Fruit fly (Drosophila melanogaster) whole organism, embryonic: Measurements from ENCODE around the gene Cp190.

ENCODE experiments used
- Atf6 ChIP-seq: fragments of 200-800 bp; sonication (Bioruptor generic); IDR thresholded peaks from 2 replicates; pipeline ENCODE4 v1.3.6; 2022; ENCODE audit warnings: missing biosample characterization, missing genetic modification characterization
- CG10543 ChIP-seq: fragments of 200-800 bp; sonication (Bioruptor generic); optimal IDR thresholded peaks from 3 replicates; lab custom pipeline; 2017; ENCODE audit warnings: missing biosample characterization, mild to moderate bottlenecking, missing genetic modification characterization, moderate library complexity
- CG1233 ChIP-seq: fragments of 200-800 bp; sonication (Bioruptor generic); optimal IDR thresholded peaks from 4 replicates; lab custom pipeline; 2018; ENCODE audit warnings: missing biosample characterization, mild to moderate bottlenecking, missing genetic modification characterization
- CG13894 ChIP-seq: fragments of 200-800 bp; sonication (Bioruptor generic); optimal IDR thresholded peaks from 3 replicates; lab custom pipeline; 2018; ENCODE audit warnings: missing biosample characterization, mild to moderate bottlenecking, missing genetic modification characterization, moderate library complexity
- CG16779 ChIP-seq: fragments of 200-800 bp; sonication (Bioruptor generic); IDR thresholded peaks from 2 replicates; pipeline ENCODE4 v1.3.6; 2022; ENCODE audit warnings: missing biosample characterization, missing genetic modification characterization
- CG18599 ChIP-seq: fragments of 200-800 bp; sonication (Bioruptor generic); optimal IDR thresholded peaks from 3 replicates; lab custom pipeline; 2017; ENCODE audit warnings: missing biosample characterization, missing genetic modification characterization, mild to moderate bottlenecking, moderate library complexity, missing genetic modification reagents
- CG18619 ChIP-seq: fragments of 200-800 bp; sonication (Bioruptor generic); optimal IDR thresholded peaks from 3 replicates; lab custom pipeline; 2017; ENCODE audit warnings: missing biosample characterization, mild to moderate bottlenecking, missing genetic modification characterization
- CG33557 ChIP-seq: fragments of 200-800 bp; sonication (Bioruptor generic); optimal IDR thresholded peaks from 2 replicates; lab custom pipeline; 2019; ENCODE audit warnings: missing biosample characterization, mild to moderate bottlenecking, missing genetic modification characterization, moderate library complexity
- CG43689 ChIP-seq: fragments of 200-800 bp; sonication (Bioruptor generic); IDR thresholded peaks from 2 replicates; pipeline ENCODE4 v1.3.6; 2022; ENCODE audit warnings: missing biosample characterization, missing genetic modification characterization
- CG4404 ChIP-seq: fragments of 200-800 bp; sonication (Bioruptor generic); IDR thresholded peaks from 2 replicates; pipeline ENCODE4 v1.3.6; 2022; ENCODE audit warnings: missing biosample characterization, missing genetic modification characterization
- CG6272 ChIP-seq: fragments of 200-800 bp; sonication (Bioruptor generic); IDR thresholded peaks from 2 replicates; pipeline ENCODE4 v1.3.6; 2022; ENCODE audit warnings: missing biosample characterization, missing genetic modification characterization
- CG8478 ChIP-seq: fragments of >200 bp; optimal IDR thresholded peaks from 2 replicates; lab custom pipeline; 2018
- CTCF ChIP-seq: fragments of 200-800 bp; sonication (Bioruptor generic); optimal IDR thresholded peaks from 2 replicates; lab custom pipeline; 2017; ENCODE audit warnings: missing biosample characterization, mild to moderate bottlenecking, missing genetic modification characterization, moderate library complexity
- Dad ChIP-seq: fragments of 200-800 bp; sonication (Bioruptor generic); optimal IDR thresholded peaks from 3 replicates; lab custom pipeline; 2016; ENCODE audit warnings: missing biosample characterization, missing genetic modification characterization
- Dp ChIP-seq: fragments of 200-800 bp; sonication (Bioruptor generic); optimal IDR thresholded peaks from 2 replicates; lab custom pipeline; 2018; ENCODE audit warnings: missing biosample characterization, mild to moderate bottlenecking, missing genetic modification characterization, moderate library complexity
- Dref ChIP-seq: fragments of 200-800 bp; sonication (Bioruptor generic); IDR thresholded peaks from 2 replicates; pipeline ENCODE4 v1.3.6; 2022; ENCODE audit warnings: missing biosample characterization, missing genetic modification characterization
- E2f2 ChIP-seq: fragments of 200-800 bp; sonication (Bioruptor generic); IDR thresholded peaks from 2 replicates; pipeline ENCODE4 v1.3.6; 2022; ENCODE audit warnings: missing biosample characterization, missing genetic modification characterization
- Elba2 ChIP-seq: fragments of 200-800 bp; sonication (Bioruptor generic); optimal IDR thresholded peaks from 3 replicates; lab custom pipeline; 2016; ENCODE audit warnings: missing biosample characterization, missing genetic modification characterization
- GATAe ChIP-seq: fragments of 200-800 bp; sonication (Bioruptor generic); conservative IDR thresholded peaks from 2 replicates; pipeline ENCODE4 v1.3.6; 2022; ENCODE audit warnings: missing biosample characterization, missing genetic modification characterization
- Kr ChIP-seq: fragments of 200-800 bp; sonication (Bioruptor generic); optimal IDR thresholded peaks from 2 replicates; lab custom pipeline; 2017; ENCODE audit warnings: missing biosample characterization, mild to moderate bottlenecking, missing genetic modification characterization
- MTF-1 ChIP-seq: fragments of 200-800 bp; sonication (Bioruptor generic); optimal IDR thresholded peaks from 2 replicates; lab custom pipeline; 2018; ENCODE audit warnings: missing biosample characterization, mild to moderate bottlenecking, missing genetic modification characterization, borderline replicate concordance
- Mes4 ChIP-seq: fragments of 200-800 bp; sonication (Bioruptor generic); optimal IDR thresholded peaks from 2 replicates; lab custom pipeline; 2016; ENCODE audit warnings: missing biosample characterization, missing genetic modification characterization
- Poxn ChIP-seq: fragments of 200-800 bp; sonication (Bioruptor generic); IDR thresholded peaks from 2 replicates; pipeline ENCODE4 v1.3.6; 2022; ENCODE audit warnings: missing biosample characterization, missing genetic modification characterization
- Sry-δ ChIP-seq: fragments of 200-800 bp; sonication (Bioruptor generic); optimal IDR thresholded peaks from 2 replicates; lab custom pipeline; 2016; ENCODE audit warnings: missing biosample characterization, missing genetic modification characterization
- Tbp ChIP-seq: fragments of >200 bp; optimal IDR thresholded peaks from 2 replicates; lab custom pipeline; 2018; ENCODE audit warnings: missing biosample characterization, missing genetic modification characterization
- YL-1 ChIP-seq: fragments of 200-800 bp; sonication (Bioruptor generic); optimal IDR thresholded peaks from 3 replicates; lab custom pipeline; 2017; ENCODE audit warnings: missing biosample characterization, mild to moderate bottlenecking, missing genetic modification characterization
- aop ChIP-seq: fragments of 200-800 bp; sonication (Bioruptor generic); IDR thresholded peaks from 2 replicates; pipeline ENCODE4 v1.3.6; 2022; ENCODE audit warnings: missing biosample characterization, missing genetic modification characterization
- chinmo ChIP-seq: fragments of 200-800 bp; sonication (Bioruptor generic); IDR thresholded peaks from 4 replicates; pipeline ENCODE4 v1.3.6; 2022; ENCODE audit warnings: missing biosample characterization, missing genetic modification characterization; ENCODE audit not compliant: partially characterized antibody
- dm ChIP-seq: fragments of 200-800 bp; sonication (Bioruptor generic); optimal IDR thresholded peaks from 3 replicates; lab custom pipeline; 2016; ENCODE audit warnings: missing biosample characterization, missing genetic modification characterization
- dpn ChIP-seq, 2 experiments: fragments of 200-800 bp; sonication (Bioruptor generic); optimal IDR thresholded peaks; 3 replicates each; lab custom pipeline; 2016; ENCODE audit warnings: missing biosample characterization in 2 of 2, missing genetic modification characterization in 2 of 2
- emc ChIP-seq: fragments of 200-800 bp; sonication (Bioruptor generic); optimal IDR thresholded peaks from 2 replicates; lab custom pipeline; 2016; ENCODE audit warnings: missing biosample characterization, missing genetic modification characterization
- fd3F ChIP-seq: fragments of 200-800 bp; sonication (Bioruptor generic); optimal IDR thresholded peaks from 2 replicates; lab custom pipeline; 2018; ENCODE audit warnings: missing biosample characterization, mild to moderate bottlenecking, missing genetic modification characterization, moderate library complexity
- gcm ChIP-seq: fragments of 200-800 bp; sonication (Bioruptor generic); optimal IDR thresholded peaks from 2 replicates; lab custom pipeline; 2019; ENCODE audit warnings: missing biosample characterization, mild to moderate bottlenecking, missing genetic modification characterization, moderate library complexity
- gt ChIP-seq: fragments of 200-800 bp; sonication (Bioruptor generic); IDR thresholded peaks from 2 replicates; pipeline ENCODE4 v1.3.6; 2022; ENCODE audit warnings: missing biosample characterization, missing genetic modification characterization
- her ChIP-seq: fragments of 200-800 bp; sonication (Bioruptor generic); optimal IDR thresholded peaks from 2 replicates; lab custom pipeline; 2016; ENCODE audit warnings: missing biosample characterization, missing genetic modification characterization
- hkb ChIP-seq, 2 experiments: fragments of 200-800 bp in 1 of 2; fragments of >200 bp in 1 of 2; sonication (Bioruptor generic) in 1 of 2; IDR thresholded peaks in 1 of 2; optimal IDR thresholded peaks in 1 of 2; 2 replicates each; pipeline versions ENCODE4 v1.3.6 to Lab custom; 2017 to 2022; ENCODE audit warnings: missing biosample characterization in 1 of 2, missing genetic modification characterization in 1 of 2
- ken ChIP-seq: fragments of 200-800 bp; sonication (Bioruptor generic); IDR thresholded peaks from 3 replicates; pipeline ENCODE4 v1.3.6; 2022; ENCODE audit warnings: missing biosample characterization, missing genetic modification characterization
- nom ChIP-seq: fragments of 200-800 bp; sonication (Bioruptor generic); optimal IDR thresholded peaks from 2 replicates; lab custom pipeline; 2017; ENCODE audit warnings: missing biosample characterization, missing genetic modification characterization, mild to moderate bottlenecking, moderate library complexity, missing genetic modification reagents
- peb ChIP-seq: fragments of 200-800 bp; sonication (Bioruptor generic); IDR thresholded peaks from 2 replicates; pipeline ENCODE4 v1.3.6; 2022; ENCODE audit warnings: missing biosample characterization, missing genetic modification characterization
- pita ChIP-seq: fragments of 200-800 bp; sonication (Bioruptor generic); optimal IDR thresholded peaks from 2 replicates; lab custom pipeline; 2017; ENCODE audit warnings: missing biosample characterization, mild to moderate bottlenecking, missing genetic modification characterization
- pros ChIP-seq: fragments of 200-800 bp; sonication (Bioruptor generic); optimal IDR thresholded peaks from 3 replicates; lab custom pipeline; 2019; ENCODE audit warnings: missing biosample characterization, mild to moderate bottlenecking, missing genetic modification characterization, moderate library complexity
- run ChIP-seq: fragments of 200-800 bp; sonication (Bioruptor generic); optimal IDR thresholded peaks from 3 replicates; lab custom pipeline; 2018; ENCODE audit warnings: missing biosample characterization, mild to moderate bottlenecking, missing genetic modification characterization
- scrt ChIP-seq: fragments of 200-800 bp; sonication (Bioruptor generic); optimal IDR thresholded peaks from 2 replicates; lab custom pipeline; 2018; ENCODE audit warnings: missing biosample characterization, mild to moderate bottlenecking, missing genetic modification characterization, moderate library complexity
- seq ChIP-seq: fragments of 200-800 bp; sonication (Bioruptor generic); IDR thresholded peaks from 2 replicates; pipeline ENCODE4 v1.3.6; 2022; ENCODE audit warnings: missing biosample characterization, missing genetic modification characterization
- sim ChIP-seq: fragments of 200-800 bp; sonication (Bioruptor generic); IDR thresholded peaks from 2 replicates; pipeline ENCODE4 v1.3.6; 2022; ENCODE audit warnings: missing biosample characterization, missing genetic modification characterization
- sisA ChIP-seq: fragments of 200-800 bp; sonication (Bioruptor generic); IDR thresholded peaks from 2 replicates; pipeline ENCODE4 v1.3.6; 2022; ENCODE audit warnings: missing biosample characterization, missing genetic modification characterization
- tna ChIP-seq: fragments of 200-800 bp; sonication (Bioruptor generic); IDR thresholded peaks from 2 replicates; pipeline ENCODE4 v1.3.6; 2022; ENCODE audit warnings: missing biosample characterization, missing genetic modification characterization; ENCODE audit not compliant: partially characterized antibody
- twi ChIP-seq: fragments of 200-800 bp; optimal IDR thresholded peaks from 2 replicates; lab custom pipeline; 2019; ENCODE audit warnings: missing biosample characterization, mild to moderate bottlenecking, missing genetic modification characterization, moderate library complexity
- vnd ChIP-seq: fragments of 200-800 bp; sonication (Bioruptor generic); IDR thresholded peaks from 3 replicates; pipeline ENCODE4 v1.3.6; 2022; ENCODE audit warnings: missing biosample characterization, missing genetic modification characterization; ENCODE audit not compliant: partially characterized antibody
- vvl ChIP-seq: fragments of 200-800 bp; sonication (Bioruptor generic); IDR thresholded peaks from 2 replicates; pipeline ENCODE4 v1.3.6; 2022; ENCODE audit warnings: missing biosample characterization, missing genetic modification characterization

Gene Cp190

dm6 chr3R:15319912-15320746, 45.1 kb upstream of the Cp190 start, which contains the start of the genes CG6276 and CG44040 (continued):
- peak; percentile 15 for TF ChIP-seq nom
- TF ChIP-seq seq (GFP tag; lab: Robert Waterston, UW), result no peak
- TF ChIP-seq Kr (GFP tag; lab: Kevin White, UChicago), result no peak
- TF ChIP-seq Dref, result no peak
- peak; percentile 69 for TF ChIP-seq CG10543 (GFP tag; lab: Kevin White, UChicago)
- peak; percentile 15 for TF ChIP-seq Sry-δ (GFP tag; lab: Kevin White, UChicago)
- no peak for TF ChIP-seq GATAe (GFP tag; lab: Robert Waterston, UW)
- TF ChIP-seq run (tag; lab: Kevin White, UChicago), result no peak
- peak; percentile 75 for TF ChIP-seq CG18599 (GFP tag; lab: Kevin White, UChicago)
- peak; percentile 43 to 44 for TF ChIP-seq dpn (GFP tag; optimal IDR thresholded peaks at IDR 0.05; lab: Kevin White, UChicago)
- no peak for TF ChIP-seq CG8478
- TF ChIP-seq her (GFP tag; lab: Kevin White, UChicago), result peak; percentile 4
- TF ChIP-seq CG33557 (GFP tag; lab: Kevin White, UChicago), result no peak
- no peak for TF ChIP-seq CG6272 (GFP tag; lab: Robert Waterston, UW)
- TF ChIP-seq emc (GFP tag; lab: Kevin White, UChicago), result no peak
- TF ChIP-seq Atf6 (GFP tag; lab: Robert Waterston, UW), result peak; percentile 62; the same call in 1 of the 2 replicates
- TF ChIP-seq Mes4 (GFP tag; lab: Kevin White, UChicago), result no peak
- TF ChIP-seq CG18619, result peak; percentile 30
- TF ChIP-seq pita, result no peak
- no peak for TF ChIP-seq scrt (GFP tag; lab: Kevin White, UChicago)
- peak; percentile 34; the same call in 1 of the 2 replicates for TF ChIP-seq CG4404
- no peak for TF ChIP-seq dm (GFP tag; lab: Kevin White, UChicago)
- TF ChIP-seq CG43689, result peak; percentile 43; the same call in 1 of the 2 replicates
- no peak for TF ChIP-seq Poxn (GFP tag; lab: Robert Waterston, UW)
- peak; percentile 20 for TF ChIP-seq CG13894
- no peak for TF ChIP-seq peb (GFP tag; lab: Robert Waterston, UW)
- no peak for TF ChIP-seq sisA (GFP tag; lab: Robert Waterston, UW)
- TF ChIP-seq CTCF (GFP tag; lab: Kevin White, UChicago), result no peak
- TF ChIP-seq gt, result no peak
- no peak for TF ChIP-seq sim (GFP tag; lab: Robert Waterston, UW)
- peak; percentile 40 for TF ChIP-seq gcm
- no peak for TF ChIP-seq tna (GFP tag; lab: Robert Waterston, UW)
- peak; percentile 23; the same call in 1 of the 2 replicates for TF ChIP-seq aop (GFP tag; lab: Robert Waterston, UW)
- TF ChIP-seq MTF-1 (GFP tag; lab: Kevin White, UChicago), result no peak
- no peak for TF ChIP-seq Elba2 (GFP tag; lab: Kevin White, UChicago)
- TF ChIP-seq Tbp (GFP tag; lab: Kevin White, UChicago), result no peak
- peak; percentile 5 for TF ChIP-seq fd3F (GFP tag; lab: Kevin White, UChicago)
- TF ChIP-seq chinmo, result no peak
- peak; percentile 21 for TF ChIP-seq Dp (GFP tag; lab: Kevin White, UChicago)
- peak; percentile 60 for TF ChIP-seq Dad (GFP tag; lab: Kevin White, UChicago)
- no peak for TF ChIP-seq CG16779
- no peak for TF ChIP-seq twi (tag; lab: Kevin White, UChicago)
- no peak for TF ChIP-seq E2f2 (GFP tag; lab: Robert Waterston, UW)
- no peak for TF ChIP-seq pros
- TF ChIP-seq vvl (GFP tag; lab: Robert Waterston, UW), result peak; percentile 54
- TF ChIP-seq CG1233 (GFP tag; lab: Kevin White, UChicago), result peak; percentile 41
- TF ChIP-seq vnd, result no peak
- peak; percentile 6 for TF ChIP-seq YL-1 (GFP tag; lab: Kevin White, UChicago)
- no peak for TF ChIP-seq ken (GFP tag; lab: Robert Waterston, UW)
- peak; percentile 1 for TF ChIP-seq hkb (optimal IDR thresholded peaks at IDR 0.05; lab: Kevin White, UChicago)
- TF ChIP-seq hkb (GFP tag; IDR thresholded peaks at IDR 0.05; lab: Robert Waterston, UW), result peak; percentile 52; the same call in 1 of the 2 replicates
